Fruit fly (Drosophila melanogaster) whole organism, embryonic: ENCODE data around the gene Hr4.

Source experiments
- Atf-2 ChIP-seq: fragments of 200-800 bp; sonication (Bioruptor generic); optimal IDR thresholded peaks from 2 replicates; lab custom pipeline; 2016; ENCODE audit warnings: missing biosample characterization, missing genetic modification characterization
- Atf6 ChIP-seq: fragments of 200-800 bp; sonication (Bioruptor generic); IDR thresholded peaks from 2 replicates; pipeline ENCODE4 v1.3.6; 2022; ENCODE audit warnings: missing biosample characterization, missing genetic modification characterization
- B-H1 ChIP-seq: fragments of 200-800 bp; sonication (Bioruptor generic); IDR thresholded peaks from 3 replicates; pipeline ENCODE4 v1.3.6; 2022; ENCODE audit warnings: missing biosample characterization, missing genetic modification characterization
- B-H2 ChIP-seq: fragments of 200-800 bp; sonication (Bioruptor generic); optimal IDR thresholded peaks from 2 replicates; lab custom pipeline; 2018; ENCODE audit warnings: missing biosample characterization, mild to moderate bottlenecking, missing genetic modification characterization
- CG10959 ChIP-seq: fragments of 200-800 bp; sonication (Bioruptor generic); IDR thresholded peaks from 2 replicates; pipeline ENCODE4 v1.3.6; 2022; ENCODE audit warnings: missing biosample characterization, missing genetic modification characterization
- CG11085 ChIP-seq: fragments of 200-800 bp; sonication (Bioruptor generic); IDR thresholded peaks from 2 replicates; pipeline ENCODE4 v1.3.6; 2022; ENCODE audit warnings: missing biosample characterization, missing genetic modification characterization
- CG14441 ChIP-seq: fragments of 200-800 bp; sonication (Bioruptor generic); IDR thresholded peaks from 2 replicates; pipeline ENCODE4 v1.3.6; 2022; ENCODE audit warnings: missing biosample characterization, missing genetic modification characterization
- CG15073 ChIP-seq: fragments of 200-800 bp; sonication (Bioruptor generic); optimal IDR thresholded peaks from 2 replicates; lab custom pipeline; 2016; ENCODE audit warnings: missing biosample characterization, missing genetic modification characterization
- CG17186 ChIP-seq: fragments of 200-800 bp; sonication (Bioruptor generic); optimal IDR thresholded peaks from 3 replicates; lab custom pipeline; 2017; ENCODE audit warnings: missing biosample characterization, missing genetic modification reagents, missing genetic modification characterization
- CG17328 ChIP-seq: fragments of 200-800 bp; sonication (Bioruptor generic); IDR thresholded peaks from 2 replicates; pipeline ENCODE4 v1.3.6; 2022; ENCODE audit warnings: missing biosample characterization, missing genetic modification characterization
- CG17829 ChIP-seq: fragments of 200-800 bp; optimal IDR thresholded peaks from 2 replicates; lab custom pipeline; 2019; ENCODE audit warnings: missing biosample characterization, mild to moderate bottlenecking, missing genetic modification characterization, moderate library complexity
- CG17912 ChIP-seq: fragments of 200-800 bp; sonication (Bioruptor generic); optimal IDR thresholded peaks from 2 replicates; lab custom pipeline; 2018; ENCODE audit warnings: missing biosample characterization, mild to moderate bottlenecking, missing genetic modification characterization
- CG18476 ChIP-seq: fragments of 200-800 bp; sonication (Bioruptor generic); optimal IDR thresholded peaks from 2 replicates; lab custom pipeline; 2016; ENCODE audit warnings: missing biosample characterization, mild to moderate bottlenecking, missing genetic modification characterization
- CG2120 ChIP-seq: fragments of 200-800 bp; sonication (Bioruptor generic); optimal IDR thresholded peaks from 3 replicates; lab custom pipeline; 2016; ENCODE audit warnings: missing biosample characterization, missing genetic modification characterization
- CG2129 ChIP-seq: fragments of 200-800 bp; sonication (Bioruptor generic); IDR thresholded peaks from 2 replicates; pipeline ENCODE4 v1.3.6; 2022; ENCODE audit warnings: missing biosample characterization, missing genetic modification characterization; ENCODE audit not compliant: partially characterized antibody
- CG2678 ChIP-seq: fragments of 200-800 bp; sonication (Bioruptor generic); optimal IDR thresholded peaks from 3 replicates; lab custom pipeline; 2019; ENCODE audit warnings: missing biosample characterization, mild to moderate bottlenecking, missing genetic modification characterization, moderate library complexity
- CG3838 ChIP-seq: fragments of 200-800 bp; sonication (Bioruptor generic); optimal IDR thresholded peaks from 3 replicates; lab custom pipeline; 2016; ENCODE audit warnings: missing biosample characterization, missing genetic modification characterization
- CG4730 ChIP-seq: fragments of 200-800 bp; sonication (Bioruptor generic); IDR thresholded peaks from 2 replicates; pipeline ENCODE4 v1.3.6; 2022; ENCODE audit warnings: missing biosample characterization, missing genetic modification characterization
- CG6254 ChIP-seq: fragments of 200-800 bp; sonication (Bioruptor generic); optimal IDR thresholded peaks from 3 replicates; lab custom pipeline; 2017; ENCODE audit warnings: mild to moderate bottlenecking, missing biosample characterization, missing genetic modification reagents, missing genetic modification characterization
- CG7357 ChIP-seq: fragments of 200-800 bp; sonication (Bioruptor generic); IDR thresholded peaks from 3 replicates; pipeline ENCODE4 v1.3.6; 2022; ENCODE audit warnings: missing biosample characterization, missing genetic modification characterization
- CG7786 ChIP-seq: fragments of 200-800 bp; sonication (Bioruptor generic); optimal IDR thresholded peaks from 2 replicates; lab custom pipeline; 2016; ENCODE audit warnings: missing biosample characterization, missing genetic modification characterization
- CG7928 ChIP-seq: fragments of 200-800 bp; sonication (Bioruptor generic); optimal IDR thresholded peaks from 2 replicates; lab custom pipeline; 2017; ENCODE audit warnings: missing biosample characterization, mild to moderate bottlenecking, missing genetic modification characterization
- CG7987 ChIP-seq: fragments of 200-800 bp; sonication (Bioruptor generic); optimal IDR thresholded peaks from 2 replicates; lab custom pipeline; 2018; ENCODE audit warnings: missing biosample characterization, mild to moderate bottlenecking, missing genetic modification characterization, moderate library complexity
- CG8944 ChIP-seq: fragments of 200-800 bp; sonication (Bioruptor generic); optimal IDR thresholded peaks from 3 replicates; lab custom pipeline; 2016; ENCODE audit warnings: missing biosample characterization, missing genetic modification characterization
- CG9876 ChIP-seq: fragments of 200-800 bp; sonication (Bioruptor generic); optimal IDR thresholded peaks from 2 replicates; lab custom pipeline; 2016; ENCODE audit warnings: missing biosample characterization, missing genetic modification characterization
- Fer1 ChIP-seq: fragments of 200-800 bp; sonication (Bioruptor generic); optimal IDR thresholded peaks from 2 replicates; lab custom pipeline; 2017; ENCODE audit warnings: missing biosample characterization, mild to moderate bottlenecking, missing genetic modification characterization
- Gug ChIP-seq: fragments of 200-800 bp; sonication (Bioruptor generic); IDR thresholded peaks from 4 replicates; pipeline ENCODE4 v1.3.6; 2022; ENCODE audit warnings: missing biosample characterization, missing genetic modification characterization
- Hr51 ChIP-seq, 2 experiments: fragments of 200-800 bp; sonication (Bioruptor generic); optimal IDR thresholded peaks; 2 replicates in 1 of 2; 3 replicates in 1 of 2; lab custom pipeline; 2016 to 2018; ENCODE audit warnings: missing biosample characterization in 2 of 2, missing genetic modification characterization in 2 of 2, mild to moderate bottlenecking in 1 of 2, moderate library complexity in 1 of 2
- Jarid2 ChIP-seq: fragments of 200-800 bp; sonication (Bioruptor generic); optimal IDR thresholded peaks from 3 replicates; lab custom pipeline; 2017; ENCODE audit warnings: mild to moderate bottlenecking, missing biosample characterization, missing genetic modification reagents, missing genetic modification characterization
- Kr ChIP-seq: fragments of 200-800 bp; sonication (Bioruptor generic); optimal IDR thresholded peaks from 2 replicates; lab custom pipeline; 2017; ENCODE audit warnings: missing biosample characterization, mild to moderate bottlenecking, missing genetic modification characterization
- Myb ChIP-seq: fragments of 200-800 bp; sonication (Bioruptor generic); optimal IDR thresholded peaks from 2 replicates; lab custom pipeline; 2016; ENCODE audit warnings: missing biosample characterization, missing genetic modification characterization
- NC2β ChIP-seq: fragments of 200-800 bp; sonication (Bioruptor generic); optimal IDR thresholded peaks from 2 replicates; lab custom pipeline; 2016; ENCODE audit warnings: missing biosample characterization, missing genetic modification characterization
- NFAT ChIP-seq: fragments of 200-800 bp; sonication (Bioruptor generic); IDR thresholded peaks from 2 replicates; pipeline ENCODE4 v1.3.6; 2022; ENCODE audit warnings: missing biosample characterization, missing genetic modification characterization
- Tbp ChIP-seq: fragments of >200 bp; optimal IDR thresholded peaks from 2 replicates; lab custom pipeline; 2018; ENCODE audit warnings: missing biosample characterization, missing genetic modification characterization
- al ChIP-seq: fragments of 200-800 bp; sonication (Bioruptor generic); IDR thresholded peaks from 2 replicates; pipeline ENCODE4 v1.3.6; 2022; ENCODE audit warnings: missing biosample characterization, missing genetic modification characterization
- ato ChIP-seq: fragments of 200-800 bp; sonication (Bioruptor generic); IDR thresholded peaks from 2 replicates; pipeline ENCODE4 v1.3.6; 2022; ENCODE audit warnings: missing biosample characterization, missing genetic modification characterization; ENCODE audit not compliant: partially characterized antibody
- bcd ChIP-seq: fragments of 200-800 bp; sonication (Bioruptor generic); optimal IDR thresholded peaks from 2 replicates; lab custom pipeline; 2017; ENCODE audit warnings: missing biosample characterization, mild to moderate bottlenecking, missing genetic modification characterization
- crc ChIP-seq: fragments of 200-800 bp; sonication (Bioruptor generic); optimal IDR thresholded peaks from 2 replicates; lab custom pipeline; 2016; ENCODE audit warnings: missing biosample characterization, missing genetic modification characterization
- crp ChIP-seq, 2 experiments: fragments of 200-800 bp; sonication (Bioruptor generic); optimal IDR thresholded peaks; 2 replicates in 1 of 2; 3 replicates in 1 of 2; lab custom pipeline; 2017; ENCODE audit warnings: missing biosample characterization in 2 of 2, missing genetic modification characterization in 2 of 2, mild to moderate bottlenecking in 1 of 2, moderate library complexity in 1 of 2
- ems ChIP-seq: fragments of 200-800 bp; sonication (Bioruptor generic); optimal IDR thresholded peaks from 3 replicates; lab custom pipeline; 2016; ENCODE audit warnings: missing biosample characterization, missing genetic modification characterization
- ftz-f1 ChIP-seq: fragments of 200-800 bp; sonication (Bioruptor generic); optimal IDR thresholded peaks from 2 replicates; lab custom pipeline; 2016; ENCODE audit warnings: missing biosample characterization, missing genetic modification characterization
- gcm ChIP-seq: fragments of 200-800 bp; sonication (Bioruptor generic); optimal IDR thresholded peaks from 2 replicates; lab custom pipeline; 2019; ENCODE audit warnings: missing biosample characterization, mild to moderate bottlenecking, missing genetic modification characterization, moderate library complexity
- grau ChIP-seq: fragments of 200-800 bp; optimal IDR thresholded peaks from 3 replicates; lab custom pipeline; 2019; ENCODE audit warnings: missing biosample characterization, mild to moderate bottlenecking, missing genetic modification characterization, moderate library complexity
- hth ChIP-seq: fragments of >200 bp; optimal IDR thresholded peaks from 2 replicates; lab custom pipeline; 2017; ENCODE audit warnings: inconsistent platforms
- pfk ChIP-seq: fragments of 200-800 bp; sonication (Bioruptor generic); optimal IDR thresholded peaks from 2 replicates; lab custom pipeline; 2018; ENCODE audit warnings: missing biosample characterization, mild to moderate bottlenecking, missing genetic modification characterization, moderate library complexity
- run ChIP-seq: fragments of 200-800 bp; sonication (Bioruptor generic); optimal IDR thresholded peaks from 3 replicates; lab custom pipeline; 2018; ENCODE audit warnings: missing biosample characterization, mild to moderate bottlenecking, missing genetic modification characterization
- sens ChIP-seq: fragments of 200-800 bp; sonication (Bioruptor generic); peaks from one replicate; lab custom pipeline; 2016; ENCODE audit warnings: missing biosample characterization, missing genetic modification characterization
- slou ChIP-seq: fragments of 200-800 bp; sonication (Bioruptor generic); optimal IDR thresholded peaks from 3 replicates; lab custom pipeline; 2016; ENCODE audit warnings: missing biosample characterization, missing genetic modification characterization
- so ChIP-seq: fragments of 200-800 bp; sonication (Bioruptor generic); IDR thresholded peaks from 3 replicates; pipeline ENCODE4 v1.3.6; 2022; ENCODE audit warnings: missing biosample characterization, missing genetic modification characterization
- tap ChIP-seq: fragments of 200-800 bp; optimal IDR thresholded peaks from 3 replicates; lab custom pipeline; 2019; ENCODE audit warnings: missing biosample characterization, mild to moderate bottlenecking, missing genetic modification characterization, moderate library complexity
- toy ChIP-seq: fragments of 200-800 bp; sonication (Bioruptor generic); IDR thresholded peaks from 2 replicates; pipeline ENCODE4 v1.3.6; 2022; ENCODE audit warnings: missing biosample characterization, missing genetic modification characterization

The Hr4 gene

dm6 chrX:1948508-1949065, 6.8 kb downstream of the Hr4 start (continued):
- TF ChIP-seq tap (no peak), NC2β (GFP tag; lab: Kevin White, UChicago) (no peak), Gug (GFP tag; lab: Robert Waterston, UW) (peak; percentile 38; the same call in 1 of the 4 replicates), CG11085 (GFP tag; lab: Robert Waterston, UW) (0 out of 2 replicates have a peak, but pooled peaks have one; percentile 31), Fer1 (GFP tag; lab: Kevin White, UChicago) (peak; percentile 70), ftz-f1 (peak; percentile 57), CG7987 (no peak), CG15073 (GFP tag; lab: Kevin White, UChicago) (no peak), CG2120 (GFP tag; lab: Kevin White, UChicago) (peak; percentile 83), CG17186 (GFP tag; lab: Kevin White, UChicago) (no peak), CG18476 (no peak), slou (GFP tag; lab: Kevin White, UChicago) (no peak), Myb (GFP tag; lab: Kevin White, UChicago) (peak; percentile 50), B-H1 (no peak; the same call in 2 of the 3 replicates), CG6254 (no peak), ato (GFP tag; lab: Robert Waterston, UW) (no peak), CG17328 (peak; percentile 35; the same call in 1 of the 2 replicates), sens (GFP tag; lab: Kevin White, UChicago) (peak; percentile 69), CG14441 (GFP tag; lab: Robert Waterston, UW) (0 out of 2 replicates have a peak, but pooled peaks have one; percentile 17), CG8944 (GFP tag; lab: Kevin White, UChicago) (no peak), hth (lab: Kevin White, UChicago) (no peak), CG7357 (GFP tag; lab: Robert Waterston, UW) (0 out of 3 replicates have a peak, but pooled peaks have one; percentile 23), so (GFP tag; lab: Robert Waterston, UW) (no peak), Atf-2 (GFP tag; lab: Kevin White, UChicago) (no peak), NFAT (GFP tag; lab: Robert Waterston, UW) (peak; percentile 57; the same call in 1 of the 2 replicates), Atf6 (GFP tag; lab: Robert Waterston, UW) (peak; percentile 71), Jarid2 (GFP tag; lab: Kevin White, UChicago) (no peak), bcd (GFP tag; lab: Kevin White, UChicago) (peak; percentile 64), CG10959 (GFP tag; lab: Robert Waterston, UW) (no peak), crc (GFP tag; lab: Kevin White, UChicago) (no peak), CG7928 (peak; percentile 26), CG17912 (no peak), gcm (GFP tag; lab: Kevin White, UChicago) (no peak), CG4730 (GFP tag; lab: Robert Waterston, UW) (no peak), CG9876 (GFP tag; lab: Kevin White, UChicago) (no peak), CG7786 (GFP tag; lab: Kevin White, UChicago) (peak; percentile 54), grau (peak; percentile 62), crp (GFP tag; optimal IDR thresholded peaks at IDR 0.05; lab: Kevin White, UChicago) (no peak), CG3838 (GFP tag; lab: Kevin White, UChicago) (no peak), ems (no peak), pfk (no peak), toy (peak; percentile 55; the same call in 1 of the 2 replicates), B-H2 (GFP tag; lab: Kevin White, UChicago) (peak; percentile 18), Hr51 (GFP tag; optimal IDR thresholded peaks at IDR 0.05; lab: Kevin White, UChicago) (peak; percentile 10 to 52), al (GFP tag; lab: Robert Waterston, UW) (peak; percentile 80), CG2129 (no peak), Kr (GFP tag; lab: Kevin White, UChicago) (no peak), CG17829 (tag; lab: Kevin White, UChicago) (no peak), CG2678 (tag; lab: Kevin White, UChicago) (peak; percentile 78), run (tag; lab: Kevin White, UChicago) (no peak), Tbp (GFP tag; lab: Kevin White, UChicago) (no peak)
